Fruit fly (Drosophila melanogaster) whole organism, prepupa: ENCODE data around the gene Sema5c.

Experiments used
- Blimp-1 ChIP-seq: fragments of 200-800 bp; sonication (Bioruptor generic); optimal IDR thresholded peaks from 3 replicates; lab custom pipeline; 2017; ENCODE audit warnings: missing biosample characterization, missing genetic modification characterization, mild to moderate bottlenecking, moderate library complexity, missing genetic modification reagents
- CG10631 ChIP-seq: fragments of 200-800 bp; sonication (Bioruptor generic); optimal IDR thresholded peaks from 2 replicates; lab custom pipeline; 2016; ENCODE audit warnings: missing biosample characterization, missing genetic modification characterization
- CG10669 ChIP-seq: fragments of 200-800 bp; sonication (Bioruptor generic); optimal IDR thresholded peaks from 3 replicates; lab custom pipeline; 2018; ENCODE audit warnings: missing biosample characterization, mild to moderate bottlenecking, missing genetic modification characterization, moderate library complexity
- CG11762 ChIP-seq: fragments of 200-800 bp; sonication (Bioruptor generic); optimal IDR thresholded peaks from 3 replicates; lab custom pipeline; 2016; ENCODE audit warnings: missing biosample characterization, missing genetic modification characterization; ENCODE audit not compliant: insufficient read depth
- CG11902 ChIP-seq: fragments of 200-800 bp; sonication (Bioruptor generic); optimal IDR thresholded peaks from 3 replicates; lab custom pipeline; 2016; ENCODE audit warnings: missing biosample characterization, missing genetic modification characterization
- CG15336 ChIP-seq: fragments of 200-800 bp; sonication (Bioruptor generic); IDR thresholded peaks from 2 replicates; pipeline ENCODE4 v1.3.6; 2022; ENCODE audit warnings: missing biosample characterization, missing genetic modification characterization
- CG16779 ChIP-seq: fragments of 200-800 bp; sonication (Bioruptor generic); optimal IDR thresholded peaks from 3 replicates; lab custom pipeline; 2017; ENCODE audit warnings: missing biosample characterization, mild to moderate bottlenecking, missing genetic modification characterization
- CG3032 ChIP-seq: fragments of 200-800 bp; optimal IDR thresholded peaks from 2 replicates; lab custom pipeline; 2019; ENCODE audit warnings: missing biosample characterization, mild to moderate bottlenecking, missing genetic modification characterization, moderate library complexity
- CG31627 ChIP-seq: fragments of 200-800 bp; sonication (Bioruptor generic); optimal IDR thresholded peaks from 3 replicates; lab custom pipeline; 2016; ENCODE audit warnings: missing biosample characterization, missing genetic modification characterization
- CG32006 ChIP-seq: fragments of 200-800 bp; sonication (Bioruptor generic); optimal IDR thresholded peaks from 3 replicates; lab custom pipeline; 2017; ENCODE audit warnings: missing biosample characterization, mild to moderate bottlenecking, missing genetic modification characterization
- CG34406 ChIP-seq: fragments of 200-800 bp; sonication (Bioruptor generic); optimal IDR thresholded peaks from 3 replicates; lab custom pipeline; 2016; ENCODE audit warnings: missing biosample characterization, missing genetic modification characterization
- CG3919 ChIP-seq: fragments of 200-800 bp; sonication (Bioruptor generic); optimal IDR thresholded peaks from 3 replicates; lab custom pipeline; 2016; ENCODE audit warnings: missing biosample characterization, missing genetic modification characterization
- CG4318 ChIP-seq: fragments of 200-800 bp; sonication (Bioruptor generic); optimal IDR thresholded peaks from 3 replicates; lab custom pipeline; 2017; ENCODE audit warnings: missing biosample characterization, mild to moderate bottlenecking, missing genetic modification characterization
- CG6163 ChIP-seq: fragments of 200-800 bp; sonication (Bioruptor generic); IDR thresholded peaks from 3 replicates; pipeline ENCODE4 v1.3.6; 2022; ENCODE audit warnings: missing biosample characterization, missing genetic modification characterization
- CG6276 ChIP-seq: fragments of 200-800 bp; sonication (Bioruptor generic); optimal IDR thresholded peaks from 2 replicates; lab custom pipeline; 2017; ENCODE audit warnings: missing biosample characterization, mild to moderate bottlenecking, missing genetic modification characterization
- CG6792 ChIP-seq: fragments of 200-800 bp; sonication (Bioruptor generic); optimal IDR thresholded peaks from 3 replicates; lab custom pipeline; 2016; ENCODE audit warnings: missing biosample characterization, missing genetic modification characterization
- CG6854 ChIP-seq: fragments of 200-800 bp; sonication (Bioruptor generic); optimal IDR thresholded peaks from 2 replicates; lab custom pipeline; 2017; ENCODE audit warnings: missing biosample characterization, mild to moderate bottlenecking, missing genetic modification characterization
- CG8119 ChIP-seq: fragments of 200-800 bp; sonication (Bioruptor generic); IDR thresholded peaks from 3 replicates; pipeline ENCODE4 v1.3.6; 2022; ENCODE audit warnings: missing biosample characterization, missing genetic modification characterization
- CG8319 ChIP-seq: fragments of 200-800 bp; sonication (Bioruptor generic); optimal IDR thresholded peaks from 3 replicates; lab custom pipeline; 2016; ENCODE audit warnings: missing biosample characterization, missing genetic modification characterization
- Eip75B ChIP-seq: fragments of 200-800 bp; sonication (Bioruptor generic); optimal IDR thresholded peaks from 3 replicates; lab custom pipeline; 2016; ENCODE audit warnings: missing biosample characterization, missing genetic modification characterization
- Eip78C ChIP-seq: fragments of 200-800 bp; sonication (Bioruptor generic); peaks from one replicate; lab custom pipeline; 2016; ENCODE audit warnings: missing biosample characterization, missing genetic modification characterization
- Ets96B ChIP-seq: fragments of 200-800 bp; optimal IDR thresholded peaks from 2 replicates; lab custom pipeline; 2019; ENCODE audit warnings: missing biosample characterization, mild to moderate bottlenecking, missing genetic modification characterization, moderate library complexity
- Gug ChIP-seq: fragments of 200-800 bp; sonication (Bioruptor generic); IDR thresholded peaks from 2 replicates; pipeline ENCODE4 v1.3.6; 2022; ENCODE audit warnings: missing biosample characterization, missing genetic modification characterization
- Hr38 ChIP-seq: sonication (Bioruptor generic); optimal IDR thresholded peaks from 2 replicates; lab custom pipeline; 2016; ENCODE audit warnings: missing biosample characterization, missing genetic modification characterization
- Hr39 ChIP-seq: fragments of 200-800 bp; sonication (Bioruptor generic); optimal IDR thresholded peaks from 2 replicates; lab custom pipeline; 2016; ENCODE audit warnings: missing biosample characterization, missing genetic modification characterization
- Hr4 ChIP-seq: fragments of 200-800 bp; sonication (Bioruptor generic); optimal IDR thresholded peaks from 3 replicates; lab custom pipeline; 2016; ENCODE audit warnings: missing biosample characterization, missing genetic modification characterization
- OdsH ChIP-seq: fragments of 200-800 bp; sonication (Bioruptor generic); optimal IDR thresholded peaks from 3 replicates; lab custom pipeline; 2016; ENCODE audit warnings: missing biosample characterization, missing genetic modification characterization
- Smox ChIP-seq: fragments of 200-800 bp; sonication (Bioruptor generic); optimal IDR thresholded peaks from 3 replicates; lab custom pipeline; 2016; ENCODE audit warnings: missing biosample characterization, missing genetic modification characterization
- Sox14 ChIP-seq: fragments of 200-800 bp; sonication (Bioruptor generic); optimal IDR thresholded peaks from 3 replicates; lab custom pipeline; 2016; ENCODE audit warnings: missing biosample characterization, missing genetic modification characterization
- achi ChIP-seq: fragments of 200-800 bp; sonication (Bioruptor generic); optimal IDR thresholded peaks from 3 replicates; lab custom pipeline; 2016; ENCODE audit warnings: missing biosample characterization, missing genetic modification characterization
- acj6 ChIP-seq: fragments of 200-800 bp; sonication (Bioruptor generic); optimal IDR thresholded peaks from 3 replicates; lab custom pipeline; 2016; ENCODE audit warnings: missing biosample characterization, missing genetic modification characterization
- eg ChIP-seq: fragments of 200-800 bp; sonication (Bioruptor generic); IDR thresholded peaks from 3 replicates; pipeline ENCODE4 v1.3.6; 2022; ENCODE audit warnings: missing biosample characterization, missing genetic modification characterization
- esn ChIP-seq: fragments of 200-800 bp; sonication (Bioruptor generic); optimal IDR thresholded peaks from 2 replicates; lab custom pipeline; 2016; ENCODE audit warnings: missing biosample characterization, mild to moderate bottlenecking, missing genetic modification characterization, moderate library complexity
- fd59A ChIP-seq: fragments of 200-800 bp; sonication (Bioruptor generic); optimal IDR thresholded peaks from 2 replicates; lab custom pipeline; 2017; ENCODE audit warnings: missing biosample characterization, mild to moderate bottlenecking, missing genetic modification characterization, missing genetic modification reagents
- fd85E ChIP-seq: fragments of 200-800 bp; sonication (Bioruptor generic); optimal IDR thresholded peaks from 3 replicates; lab custom pipeline; 2016; ENCODE audit warnings: missing biosample characterization, missing genetic modification characterization
- lz ChIP-seq: fragments of 200-800 bp; sonication (Bioruptor generic); optimal IDR thresholded peaks from 3 replicates; lab custom pipeline; 2016; ENCODE audit warnings: missing biosample characterization, missing genetic modification characterization
- net ChIP-seq: fragments of 200-800 bp; sonication (Bioruptor generic); optimal IDR thresholded peaks from 3 replicates; lab custom pipeline; 2016; ENCODE audit warnings: missing biosample characterization, missing genetic modification characterization
- pdm3 ChIP-seq: fragments of 200-800 bp; sonication (Bioruptor generic); optimal IDR thresholded peaks from 3 replicates; lab custom pipeline; 2016; ENCODE audit warnings: missing biosample characterization, missing genetic modification characterization
- ss ChIP-seq, 2 experiments: fragments of 200-800 bp; sonication (Bioruptor generic); optimal IDR thresholded peaks; 2 replicates in 1 of 2; 3 replicates in 1 of 2; lab custom pipeline; 2017 to 2018; ENCODE audit warnings: mild to moderate bottlenecking in 2 of 2, missing biosample characterization in 2 of 2, missing genetic modification characterization in 2 of 2, moderate library complexity in 1 of 2
- svp ChIP-seq: fragments of 200-800 bp; sonication (Bioruptor generic); peaks from one replicate; lab custom pipeline; 2016; ENCODE audit warnings: missing biosample characterization, missing genetic modification characterization
- vri ChIP-seq: fragments of 200-800 bp; sonication (Bioruptor generic); optimal IDR thresholded peaks from 3 replicates; lab custom pipeline; 2016; ENCODE audit warnings: missing biosample characterization, mild to moderate bottlenecking, missing genetic modification characterization

Gene Sema5c

DNA sequence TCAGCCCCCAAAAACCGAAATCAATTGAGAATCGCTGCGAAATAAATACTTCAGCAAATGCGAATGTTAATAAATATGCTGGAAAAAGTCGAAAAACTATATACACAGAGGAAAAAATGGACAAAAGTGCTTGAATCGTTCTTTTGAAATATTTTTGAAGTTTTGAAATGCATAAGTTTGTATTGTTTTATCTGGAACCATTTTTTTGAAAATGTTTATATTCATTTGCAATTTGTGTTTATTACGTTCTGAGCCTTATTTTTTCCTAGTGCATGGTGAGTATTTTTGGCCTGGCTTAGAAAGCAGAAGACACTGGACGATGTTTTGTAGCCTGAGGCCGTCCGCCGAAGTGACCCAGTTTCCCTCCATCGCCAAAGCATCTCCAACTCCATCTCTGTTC lies 56.7 kb downstream of the Sema5c start (continued):
- TF ChIP-seq CG3032 (tag; lab: Kevin White, UChicago) (no peak), CG10669 (GFP tag; lab: Kevin White, UChicago) (no peak), esn (GFP tag; lab: Kevin White, UChicago) (peak; percentile 37), Eip75B (peak; percentile 11), Ets96B (no peak), CG16779 (tag; lab: Kevin White, UChicago) (no peak), Gug (no peak), Eip78C (GFP tag; lab: Kevin White, UChicago) (peak; percentile 68), CG4318 (GFP tag; lab: Kevin White, UChicago) (peak; percentile 15), Hr4 (peak; percentile 37), CG8319 (GFP tag; lab: Kevin White, UChicago) (no peak), pdm3 (no peak), CG11902 (no peak), CG6792 (GFP tag; lab: Kevin White, UChicago) (peak; percentile 15), CG3919 (GFP tag; lab: Kevin White, UChicago) (peak; percentile 27), CG11762 (GFP tag; lab: Kevin White, UChicago) (no peak), Sox14 (GFP tag; lab: Kevin White, UChicago) (no peak), Smox (GFP tag; lab: Kevin White, UChicago) (peak; percentile 17), CG31627 (peak; percentile 16), CG15336 (peak; percentile 65), CG6854 (GFP tag; lab: Kevin White, UChicago) (no peak), svp (GFP tag; lab: Kevin White, UChicago) (no peak), OdsH (GFP tag; lab: Kevin White, UChicago) (peak; percentile 27), fd59A (GFP tag; lab: Kevin White, UChicago) (no peak), vri (GFP tag; lab: Kevin White, UChicago) (no peak), CG34406 (GFP tag; lab: Kevin White, UChicago) (peak; percentile 21), CG6163 (peak; percentile 31; the same call in 2 of the 3 replicates), Blimp-1 (GFP tag; lab: Kevin White, UChicago) (no peak), eg (GFP tag; lab: Robert Waterston, UW) (no peak), CG8119 (peak; percentile 53; the same call in 1 of the 3 replicates), acj6 (peak; percentile 34), Hr38 (GFP tag; lab: Kevin White, UChicago) (no peak), fd85E (GFP tag; lab: Kevin White, UChicago) (no peak)

- peak; percentile 45 for TF ChIP-seq Hr4
- TF ChIP-seq ss (GFP tag; optimal IDR thresholded peaks at IDR 0.05; lab: Kevin White, UChicago) = no peak
- TF ChIP-seq Hr39 = no peak
- TF ChIP-seq achi = peak; percentile 29
- no peak for TF ChIP-seq CG16779 (tag; lab: Kevin White, UChicago)
- TF ChIP-seq Ets96B = no peak
- TF ChIP-seq lz (GFP tag; lab: Kevin White, UChicago) = no peak
- TF ChIP-seq net (GFP tag; lab: Kevin White, UChicago) = no peak
- TF ChIP-seq CG6276 (GFP tag; lab: Kevin White, UChicago) = peak; percentile 59
- TF ChIP-seq esn (GFP tag; lab: Kevin White, UChicago) = peak; percentile 11
- TF ChIP-seq CG10631 = no peak
- TF ChIP-seq pdm3 = peak; percentile 30
- peak; percentile 45 for TF ChIP-seq CG4318 (GFP tag; lab: Kevin White, UChicago)
- peak; percentile 9 for TF ChIP-seq OdsH (GFP tag; lab: Kevin White, UChicago)
- TF ChIP-seq eg (GFP tag; lab: Robert Waterston, UW) = 0 out of 3 replicates have a peak, but pooled peaks have one; percentile 58
- TF ChIP-seq CG15336 = peak; percentile 68
- TF ChIP-seq CG32006 = peak; percentile 73
- TF ChIP-seq CG8119 = peak; percentile 63; the same call in 2 of the 3 replicates
- TF ChIP-seq Eip78C (GFP tag; lab: Kevin White, UChicago) = peak; percentile 59
- TF ChIP-seq, all 60 proteins: peak for 12
Observed at dm6 chr3L:12023137-12023792, 58.4 kb downstream of the Sema5c start.
